Fruit fly (Drosophila melanogaster) whole organism: ENCODE data around the gene CG42816.

Experiments used
- CG8478 ChIP-seq: fragments of >200 bp; optimal IDR thresholded peaks from 2 replicates; lab custom pipeline; 2018; ENCODE audit warnings: inconsistent platforms
- Dll ChIP-seq: fragments of >200 bp; optimal IDR thresholded peaks from 2 replicates; lab custom pipeline; 2017
- EcR ChIP-seq, 2 experiments: fragments of >200 bp; optimal IDR thresholded peaks; 2 replicates each; lab custom pipeline; 2017; ENCODE audit warnings: missing biosample characterization in 2 of 2, missing genetic modification characterization in 2 of 2, missing genetic modification reagents in 2 of 2
- pan ChIP-seq: fragments of >200 bp; optimal IDR thresholded peaks from 2 replicates; lab custom pipeline; 2017
- psq ChIP-seq: fragments of >200 bp; optimal IDR thresholded peaks from 2 replicates; lab custom pipeline; 2017
- usp ChIP-seq: fragments of >200 bp; optimal IDR thresholded peaks from 2 replicates; lab custom pipeline; 2017; ENCODE audit warnings: missing biosample characterization, missing genetic modification characterization, mixed read lengths

The CG42816 gene

dm6 chr3L:17797494-17797893 is at the start of gene CG42816:
TSS of gene CG42816 (minus strand) at chr3L:17797594.
- TF ChIP-seq EcR (GFP tag; optimal IDR thresholded peaks at IDR 0.05; lab: Kevin White, UChicago) (no peak), psq (lab: Kevin White, UChicago) (no peak), pan (lab: Kevin White, UChicago) (no peak), usp (no peak), Dll (lab: Kevin White, UChicago) (no peak), CG8478 (lab: Kevin White, UChicago) (no peak)

- no peak for TF ChIP-seq CG8478 (lab: Kevin White, UChicago)
Observed at dm6 chr3L:17846982-17847355, 49.6 kb upstream of the CG42816 start.

- TF ChIP-seq psq (lab: Kevin White, UChicago) (no peak), pan (lab: Kevin White, UChicago) (no peak), Dll (lab: Kevin White, UChicago) (no peak), EcR (GFP tag; optimal IDR thresholded peaks at IDR 0.05; lab: Kevin White, UChicago) (no peak), usp (no peak), CG8478 (lab: Kevin White, UChicago) (no peak)
Observed at dm6 chr3L:17846169-17846981, 49.0 kb upstream of the CG42816 start, which contains the start of the genes MED19 and CG7430. TSS of gene MED19 (minus strand) at chr3L:17846501. TSS of gene CG7430 (plus strand) at chr3L:17846916.

- TF ChIP-seq EcR (GFP tag; optimal IDR thresholded peaks at IDR 0.05; lab: Kevin White, UChicago) (no peak), Dll (lab: Kevin White, UChicago) (no peak), usp (no peak), CG8478 (lab: Kevin White, UChicago) (no peak), psq (lab: Kevin White, UChicago) (no peak), pan (lab: Kevin White, UChicago) (no peak)
Observed at dm6 chr3L:17842892-17843703, 45.7 kb upstream of the CG42816 start, which contains the start of gene CG5567. TSS of gene CG5567 (minus strand) at chr3L:17843544.

- TF ChIP-seq EcR (GFP tag; optimal IDR thresholded peaks at IDR 0.05; lab: Kevin White, UChicago) (no peak), psq (lab: Kevin White, UChicago) (no peak), usp (no peak), CG8478 (lab: Kevin White, UChicago) (no peak), pan (lab: Kevin White, UChicago) (no peak), Dll (lab: Kevin White, UChicago) (no peak)
Observed at dm6 chr3L:17841085-17841606, 43.8 kb upstream of the CG42816 start, which contains the start of gene CG5577. TSS of gene CG5577 (minus strand) at chr3L:17841427.

- TF ChIP-seq pan (lab: Kevin White, UChicago) (no peak), usp (no peak), EcR (GFP tag; optimal IDR thresholded peaks at IDR 0.05; lab: Kevin White, UChicago) (no peak), CG8478 (lab: Kevin White, UChicago) (no peak), psq (lab: Kevin White, UChicago) (no peak), Dll (lab: Kevin White, UChicago) (no peak)
Observed at dm6 chr3L:17835074-17835473, 37.7 kb upstream of the CG42816 start, which contains the start of gene CG32189. TSS of gene CG32189 (minus strand) at chr3L:17835174.

- TF ChIP-seq psq (lab: Kevin White, UChicago) (no peak), Dll (lab: Kevin White, UChicago) (no peak), usp (no peak), CG8478 (lab: Kevin White, UChicago) (no peak), pan (lab: Kevin White, UChicago) (no peak), EcR (GFP tag; optimal IDR thresholded peaks at IDR 0.05; lab: Kevin White, UChicago) (no peak)
Observed at dm6 chr3L:17833525-17833924, 36.1 kb upstream of the CG42816 start, which contains the start of gene CG32188. TSS of gene CG32188 (minus strand) at chr3L:17833625.

- TF ChIP-seq CG8478 (lab: Kevin White, UChicago) (no peak), usp (no peak), psq (lab: Kevin White, UChicago) (no peak), pan (lab: Kevin White, UChicago) (no peak), EcR (GFP tag; optimal IDR thresholded peaks at IDR 0.05; lab: Kevin White, UChicago) (no peak), Dll (lab: Kevin White, UChicago) (no peak)
Observed at dm6 chr3L:17822784-17823383, 25.5 kb upstream of the CG42816 start, which contains the start of the genes Ir75c and Grd. TSS of gene Ir75c (minus strand) at chr3L:17822834. TSS of gene Grd (plus strand) at chr3L:17823333.

dm6 chr3L:17820093-17820492 is 22.7 kb upstream of the CG42816 start, which contains the start of gene Ir75b:
TSS of gene Ir75b (minus strand) at chr3L:17820193.
- TF ChIP-seq Dll (lab: Kevin White, UChicago) (no peak), CG8478 (lab: Kevin White, UChicago) (no peak), usp (no peak), psq (lab: Kevin White, UChicago) (no peak), EcR (GFP tag; optimal IDR thresholded peaks at IDR 0.05; lab: Kevin White, UChicago) (no peak), pan (lab: Kevin White, UChicago) (no peak)

dm6 chr3L:17817821-17818220 is 20.4 kb upstream of the CG42816 start, which contains the start of gene Ir75a:
TSS of gene Ir75a (minus strand) at chr3L:17817921.
- TF ChIP-seq usp (no peak), EcR (GFP tag; optimal IDR thresholded peaks at IDR 0.05; lab: Kevin White, UChicago) (no peak), CG8478 (lab: Kevin White, UChicago) (no peak), pan (lab: Kevin White, UChicago) (no peak), psq (lab: Kevin White, UChicago) (no peak), Dll (lab: Kevin White, UChicago) (no peak)
